Fruit fly (Drosophila melanogaster) S2 (cell line): ENCODE results near the gene RhoGEF3.

Source experiments
- CG8478 ChIP-seq: fragments of >200 bp; optimal IDR thresholded peaks from 2 replicates; lab custom pipeline; 2018
- CTCF ChIP-seq, 2 experiments: fragments of >200 bp; optimal IDR thresholded peaks; 2 replicates each; lab custom pipeline; 2018

DNA sequence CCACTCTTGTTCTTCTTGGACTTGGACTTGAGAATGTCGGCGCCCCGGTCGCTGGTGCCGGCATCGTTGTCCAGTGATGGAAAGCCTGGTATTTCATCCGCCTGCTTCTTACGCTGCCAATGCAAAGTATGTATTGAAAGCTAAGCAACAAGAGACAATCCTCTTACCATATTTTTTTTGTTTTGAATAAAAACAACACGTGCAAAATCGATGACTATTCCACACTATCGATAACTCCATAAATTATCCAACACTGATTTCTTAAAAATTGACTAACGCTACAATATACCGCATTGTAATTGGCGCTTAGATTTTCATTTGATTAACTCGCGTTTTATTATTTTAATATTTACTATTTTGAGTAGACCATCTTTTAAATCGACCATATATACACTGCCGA lies 47.2 kb downstream of the RhoGEF3 start, which contains the start of gene CG32344:
- no peak for TF ChIP-seq CTCF (optimal IDR thresholded peaks at IDR 0.05; lab: Kevin White, UChicago)
- no peak for TF ChIP-seq CG8478
